Worm (Caenorhabditis elegans) whole organism, midembryonic: ENCODE results near the gene C04E12.5.

Source experiments
- T22C8.4 ChIP-seq: fragments of 200-800 bp; sonication (Bioruptor generic); IDR thresholded peaks from 2 replicates; pipeline ENCODE4 v1.3.6; 2022; ENCODE audit warnings: missing genetic modification characterization, missing compliant biosample characterization
- cog-1 ChIP-seq: sonication (generic microtip); optimal IDR thresholded peaks from 2 replicates; lab custom pipeline; 2016; ENCODE audit warnings: missing genetic modification characterization, missing compliant biosample characterization
- flt-1 ChIP-seq: fragments of 200-800 bp; sonication (Bioruptor generic); IDR thresholded peaks from 2 replicates; pipeline ENCODE4 v1.3.6; 2022; ENCODE audit warnings: missing genetic modification characterization, missing compliant biosample characterization
- med-1 ChIP-seq: sonication (generic microtip); optimal IDR thresholded peaks from 2 replicates; lab custom pipeline; 2017; ENCODE audit warnings: missing genetic modification characterization, mild to moderate bottlenecking, missing compliant biosample characterization, antibody characterized with exemption, missing genetic modification reagents; ENCODE audit not compliant: insufficient read depth
- ref-1 ChIP-seq: fragments of 200-800 bp; sonication (Bioruptor generic); conservative IDR thresholded peaks from 2 replicates; pipeline ENCODE4 v1.3.6; 2022; ENCODE audit warnings: missing genetic modification reagents, missing genetic modification characterization, missing compliant biosample characterization

- TF ChIP-seq med-1: no peak
- no peak for TF ChIP-seq ref-1 (GFP tag; lab: Robert Waterston, UW)
- TF ChIP-seq cog-1 (tag; lab: Kevin White, UChicago): no peak
- TF ChIP-seq flt-1 (GFP tag; lab: Robert Waterston, UW): no peak
- TF ChIP-seq T22C8.4: no peak
Measured at ce11 chrV:3339009-3339408, 19.4 kb upstream of the C04E12.5 start, which contains the start of gene C17B7.4.
